Worm (Caenorhabditis elegans): ENCODE results near the gene smim-14.

The smim-14 gene

ce11 chrIII:3456226-3456625, 13.3 kb downstream of the smim-14 start (continued):
- TF ChIP-seq nhr-19 (GFP tag; conservative IDR thresholded peaks at IDR 0.05) (peak; percentile 99), F16B12.6 (tag; optimal IDR thresholded peaks at IDR 0.05) (peak; percentile 100), unc-62 (GFP tag; optimal IDR thresholded peaks at IDR 0.05) (no peak), Y116A8C.19 (tag; optimal IDR thresholded peaks at IDR 0.05; ENCODE audit: borderline replicate concordance) (peak; percentile 62), isw-1 (GFP tag; IDR thresholded peaks at IDR 0.05) (peak; percentile 98), egl-27 (tag; optimal IDR thresholded peaks at IDR 0.05) (peak; percentile 57 to 64), nhr-77 (tag; optimal IDR thresholded peaks at IDR 0.05) (peak; percentile 99), ces-1 (GFP tag; optimal IDR thresholded peaks at IDR 0.05) (peak; percentile 69), nhr-90 (tag; optimal IDR thresholded peaks at IDR 0.05; ENCODE audit: poor library complexity) (peak; percentile 99), sox-4 (tag; optimal IDR thresholded peaks at IDR 0.05) (peak; percentile 93), hlh-4 (tag; optimal IDR thresholded peaks at IDR 0.05) (peak; percentile 35), fkh-4 (tag; optimal IDR thresholded peaks at IDR 0.05; ENCODE audit: borderline replicate concordance) (peak; percentile 92), C34B4.2 (tag; optimal IDR thresholded peaks at IDR 0.05) (peak; percentile 60), sptf-1 (tag; optimal IDR thresholded peaks at IDR 0.05) (no peak), skn-1 (tag; optimal IDR thresholded peaks at IDR 0.05) (peak; percentile 86), ama-1 (optimal IDR thresholded peaks at IDR 0.05) (peak; percentile 80), C16A3.4 (tag; optimal IDR thresholded peaks at IDR 0.05) (peak; percentile 98), ztf-4 (tag; optimal IDR thresholded peaks at IDR 0.05) (peak; percentile 91), pag-3 (tag; optimal IDR thresholded peaks at IDR 0.05; ENCODE audit: borderline replicate concordance, insufficient read depth) (no peak), nhr-237 (tag; optimal IDR thresholded peaks at IDR 0.05) (peak; percentile 96), elt-2 (tag; optimal IDR thresholded peaks at IDR 0.05) (peak; percentile 94), ceh-8 (GFP tag; optimal IDR thresholded peaks at IDR 0.05) (peak; percentile 97), nhr-71 (tag; optimal IDR thresholded peaks at IDR 0.05) (peak; percentile 99), unc-86 (tag; optimal IDR thresholded peaks at IDR 0.05) (peak; percentile 97), C04F5.9 (tag; optimal IDR thresholded peaks at IDR 0.05) (peak; percentile 98), ceh-63 (GFP tag; optimal IDR thresholded peaks at IDR 0.05) (peak; percentile 71), mdl-1 (tag; optimal IDR thresholded peaks at IDR 0.05) (peak in 1 of 2 experiments; percentile 94), mep-1 (tag; optimal IDR thresholded peaks at IDR 0.05) (peak; percentile 98), blmp-1 (tag; optimal IDR thresholded peaks at IDR 0.05) (peak; percentile 77), nhr-11 (tag; optimal IDR thresholded peaks at IDR 0.05) (peak; percentile 86), aly-2 (tag; optimal IDR thresholded peaks at IDR 0.05) (peak; percentile 96), pax-3 (tag; optimal IDR thresholded peaks at IDR 0.05) (peak; percentile 97), nhr-12 (tag; optimal IDR thresholded peaks at IDR 0.05) (no peak), fos-1 (tag; optimal IDR thresholded peaks at IDR 0.05) (peak; percentile 96), egl-13 (tag; optimal IDR thresholded peaks at IDR 0.05) (peak; percentile 98), nhr-28 (tag; optimal IDR thresholded peaks at IDR 0.05) (no peak), efl-1 (optimal IDR thresholded peaks at IDR 0.05) (peak; percentile 98), efl-1 (GFP tag; optimal IDR thresholded peaks at IDR 0.05 in 1 of 2) (peak; percentile 91 to 99), pqm-1 (tag; optimal IDR thresholded peaks at IDR 0.05) (no peak), swsn-7 (tag; optimal IDR thresholded peaks at IDR 0.05) (peak; percentile 99), lin-35 (GFP tag; optimal IDR thresholded peaks at IDR 0.05) (peak; percentile 93 to 97), dpl-1 (GFP tag; optimal IDR thresholded peaks at IDR 0.05) (peak; percentile 93 to 96 (median 94)), zip-4 (GFP tag; optimal IDR thresholded peaks at IDR 0.05) (peak; percentile 93), fkh-8 (tag; optimal IDR thresholded peaks at IDR 0.05) (peak; percentile 99), nhr-84 (tag; optimal IDR thresholded peaks at IDR 0.05) (peak; percentile 92), tbx-2 (tag; optimal IDR thresholded peaks at IDR 0.05) (peak; percentile 99), mab-9 (GFP tag; IDR thresholded peaks at IDR 0.05) (peak; percentile 97), nhr-76 (tag; optimal IDR thresholded peaks at IDR 0.05) (peak; percentile 53), lsy-2 (tag; optimal IDR thresholded peaks at IDR 0.05) (peak; percentile 99), nhr-85 (tag) (peak; percentile 99), tlp-1 (tag; optimal IDR thresholded peaks at IDR 0.05) (no peak), unc-98 (GFP tag; IDR thresholded peaks at IDR 0.05) (peak; percentile 82; the same call in 1 of the 2 replicates), sup-37 (GFP tag; optimal IDR thresholded peaks at IDR 0.05) (peak; percentile 88), ceh-82 (tag; optimal IDR thresholded peaks at IDR 0.05) (peak; percentile 97 to 99 (median 98))
